Worm (Caenorhabditis elegans): Measurements from ENCODE around the gene comt-5.

ce11 chrV:2051507-2051906 is 1.9 kb downstream of the comt-5 start, which contains the start of gene Y40B10A.11:
- TF ChIP-seq unc-55 (GFP tag; optimal IDR thresholded peaks at IDR 0.05), result no peak
- no peak for TF ChIP-seq zag-1 (tag; optimal IDR thresholded peaks at IDR 0.05)
- TF ChIP-seq sma-3 (GFP tag; optimal IDR thresholded peaks at IDR 0.05), result no peak
